Worm (Caenorhabditis elegans): ENCODE measurements around the gene F13A2.10.

The F13A2.10 gene

ce11 chrV:4346799-4347198 lies 39.3 kb downstream of the F13A2.10 start, which contains the start of gene mcm-7 (continued):
- TF ChIP-seq nhr-19 (GFP tag; conservative IDR thresholded peaks at IDR 0.05) (peak; percentile 39), dsc-1 (tag; optimal IDR thresholded peaks at IDR 0.05) (peak; percentile 12), hlh-4 (tag; optimal IDR thresholded peaks at IDR 0.05) (no peak), rnt-1 (tag; optimal IDR thresholded peaks at IDR 0.05) (peak; percentile 60), Y116A8C.19 (tag; optimal IDR thresholded peaks at IDR 0.05; ENCODE audit: borderline replicate concordance) (no peak), efl-1 (optimal IDR thresholded peaks at IDR 0.05) (peak; percentile 95 to 96), efl-1 (GFP tag; optimal IDR thresholded peaks at IDR 0.05 in 1 of 2) (peak; percentile 96 to 100), elt-2 (tag; optimal IDR thresholded peaks at IDR 0.05) (no peak), ceh-90 (tag; optimal IDR thresholded peaks at IDR 0.05) (no peak), ets-5 (GFP tag; IDR thresholded peaks at IDR 0.05) (no peak), fos-1 (tag; optimal IDR thresholded peaks at IDR 0.05) (no peak), nhr-90 (tag; optimal IDR thresholded peaks at IDR 0.05; ENCODE audit: poor library complexity) (peak; percentile 19), nhr-20 (tag; optimal IDR thresholded peaks at IDR 0.05) (peak; percentile 52), skn-1 (tag; optimal IDR thresholded peaks at IDR 0.05) (peak; percentile 52), C16A3.4 (tag; optimal IDR thresholded peaks at IDR 0.05) (peak; percentile 85), tbx-2 (tag; optimal IDR thresholded peaks at IDR 0.05) (peak; percentile 56), nhr-85 (tag) (peak; percentile 55), aly-2 (tag; optimal IDR thresholded peaks at IDR 0.05) (no peak), irx-1 (tag; optimal IDR thresholded peaks at IDR 0.05) (peak; percentile 12), swsn-7 (tag; optimal IDR thresholded peaks at IDR 0.05) (peak; percentile 38), lin-35 (GFP tag; optimal IDR thresholded peaks at IDR 0.05) (peak; percentile 94 to 98), isw-1 (GFP tag; IDR thresholded peaks at IDR 0.05) (no peak; the same call in 1 of the 2 replicates)

- TF ChIP-seq nhr-12 (tag; optimal IDR thresholded peaks at IDR 0.05), result no peak
- no peak for TF ChIP-seq mef-2 (tag; optimal IDR thresholded peaks at IDR 0.05)
- no peak for TF ChIP-seq pag-3 (tag; optimal IDR thresholded peaks at IDR 0.05; ENCODE audit: borderline replicate concordance, insufficient read depth)
Observed at ce11 chrV:4346325-4346724, 39.7 kb downstream of the F13A2.10 start, which contains the start of gene hpo-18. TSS of gene hpo-18 (minus strand) at chrV:4346425.

DNA sequence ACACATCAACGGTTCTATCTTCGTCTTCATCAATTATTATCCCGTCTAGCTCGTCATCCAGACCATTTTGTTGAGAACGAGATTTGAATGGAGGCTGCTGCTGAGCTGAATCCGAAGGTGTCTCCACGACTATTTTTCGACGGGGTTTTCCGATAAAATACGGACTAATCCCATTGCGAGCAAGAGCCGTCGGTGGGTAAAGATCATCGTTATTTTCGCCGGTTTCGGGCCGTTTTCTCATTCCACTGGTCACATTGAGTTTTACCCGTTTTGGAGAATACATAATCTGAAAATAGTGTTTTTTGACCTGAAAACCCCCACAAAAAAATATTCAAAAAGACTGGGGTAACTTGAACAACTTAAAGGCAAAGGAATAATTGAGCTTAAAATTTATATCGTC lies 40.4 kb downstream of the F13A2.10 start, which contains the start of gene figl-1:
Gene figl-1 (minus strand): TSS at position 286 of the 400 bp plus-strand sequence.
- TF ChIP-seq elt-2 (tag; optimal IDR thresholded peaks at IDR 0.05) (peak; percentile 6), nhr-47 (tag; optimal IDR thresholded peaks at IDR 0.05) (no peak), mdl-1 (tag; optimal IDR thresholded peaks at IDR 0.05) (no peak), dpl-1 (GFP tag; optimal IDR thresholded peaks at IDR 0.05) (no peak), efl-1 (optimal IDR thresholded peaks at IDR 0.05) (peak in 1 of 2 experiments; percentile 9), efl-1 (GFP tag; optimal IDR thresholded peaks at IDR 0.05 in 1 of 2) (peak in 1 of 2 experiments; percentile 86), zip-4 (GFP tag; optimal IDR thresholded peaks at IDR 0.05) (peak; percentile 0), xbp-1 (tag; optimal IDR thresholded peaks at IDR 0.05) (no peak), nhr-71 (tag; optimal IDR thresholded peaks at IDR 0.05) (peak; percentile 7), vab-15 (tag; optimal IDR thresholded peaks at IDR 0.05) (no peak), ceh-63 (GFP tag; optimal IDR thresholded peaks at IDR 0.05) (no peak)

DNA sequence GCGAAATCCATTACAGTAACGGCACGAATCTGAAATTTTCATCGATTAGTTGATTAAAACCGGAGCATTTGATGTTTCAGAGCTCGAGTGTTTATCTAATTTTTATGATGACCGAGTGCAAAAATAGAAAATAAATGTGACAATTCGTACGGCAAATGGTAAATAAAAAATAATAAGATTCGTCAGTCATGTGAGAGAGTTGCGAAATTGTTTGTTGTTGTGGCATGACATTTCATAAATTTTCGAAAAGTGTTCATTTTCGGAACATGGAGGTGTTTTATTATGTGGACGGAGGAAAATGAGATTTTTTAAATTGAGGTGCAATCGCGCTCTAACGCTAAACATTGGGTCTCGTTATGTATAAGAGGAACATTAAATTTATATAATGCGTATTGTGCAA lies 44.3 kb downstream of the F13A2.10 start:
- TF ChIP-seq Y116A8C.19 (tag; optimal IDR thresholded peaks at IDR 0.05; ENCODE audit: borderline replicate concordance), result no peak
- TF ChIP-seq skn-1 (tag; optimal IDR thresholded peaks at IDR 0.05), result peak; percentile 13

ce11 chrV:4341208-4341607 lies 44.9 kb downstream of the F13A2.10 start, which contains the start of gene glrx-3:
TSS of gene glrx-3 (minus strand) at chrV:4341308.
- TF ChIP-seq sox-4 (tag; optimal IDR thresholded peaks at IDR 0.05) (no peak), pax-3 (tag; optimal IDR thresholded peaks at IDR 0.05) (no peak), ceh-90 (tag; optimal IDR thresholded peaks at IDR 0.05) (no peak), pag-3 (tag; optimal IDR thresholded peaks at IDR 0.05; ENCODE audit: borderline replicate concordance, insufficient read depth) (no peak), nhr-28 (tag; optimal IDR thresholded peaks at IDR 0.05) (no peak), nhr-11 (tag; optimal IDR thresholded peaks at IDR 0.05) (no peak), nhr-85 (tag) (no peak), blmp-1 (tag; optimal IDR thresholded peaks at IDR 0.05) (no peak), nhr-12 (tag; optimal IDR thresholded peaks at IDR 0.05) (no peak), skn-1 (tag; optimal IDR thresholded peaks at IDR 0.05) (no peak), irx-1 (tag; optimal IDR thresholded peaks at IDR 0.05) (no peak), nhr-76 (tag; optimal IDR thresholded peaks at IDR 0.05) (no peak), ztf-11 (tag; optimal IDR thresholded peaks at IDR 0.05) (no peak), snpc-4 (tag; optimal IDR thresholded peaks at IDR 0.05) (no peak)
